Worm (Caenorhabditis elegans) whole organism, L2 larva: ENCODE measurements around the gene srx-122.

ENCODE experiments used
- F13H6.1 ChIP-seq: sonication (generic microtip); optimal IDR thresholded peaks from 2 replicates; lab custom pipeline; 2016; ENCODE audit warnings: missing genetic modification characterization, missing compliant biosample characterization
- lin-13 ChIP-seq: fragments of 150-350 bp; optimal IDR thresholded peaks from 2 replicates; lab custom pipeline; 2014; ENCODE audit warnings: missing biosample characterization, missing genetic modification reagents, missing genetic modification characterization
- lin-39 ChIP-seq: fragments of 150-350 bp; optimal IDR thresholded peaks from 2 replicates; lab custom pipeline; 2014; ENCODE audit warnings: missing biosample characterization, missing genetic modification reagents, missing genetic modification characterization
- mab-5 ChIP-seq: fragments of 150-350 bp; optimal IDR thresholded peaks from 2 replicates; lab custom pipeline; 2014; ENCODE audit warnings: missing biosample characterization, missing genetic modification characterization
- nhr-11 ChIP-seq: fragments of 150-350 bp; optimal IDR thresholded peaks from 2 replicates; lab custom pipeline; 2014; ENCODE audit warnings: missing biosample characterization, missing genetic modification characterization
- nhr-25 ChIP-seq: fragments of 150-350 bp; sonication (generic microtip); optimal IDR thresholded peaks from 3 replicates; lab custom pipeline; 2014; ENCODE audit warnings: missing biosample characterization, missing genetic modification characterization
- nhr-6 ChIP-seq: fragments of 150-350 bp; optimal IDR thresholded peaks from 2 replicates; lab custom pipeline; 2014; ENCODE audit warnings: missing biosample characterization, missing genetic modification characterization
- sem-4 ChIP-seq: fragments of 150-350 bp; optimal IDR thresholded peaks from 2 replicates; lab custom pipeline; 2014; ENCODE audit warnings: missing biosample characterization, missing genetic modification reagents, missing genetic modification characterization
- zag-1 ChIP-seq: fragments of 150-350 bp; optimal IDR thresholded peaks from 2 replicates; lab custom pipeline; 2014; ENCODE audit warnings: missing biosample characterization, missing genetic modification characterization
- ztf-11 ChIP-seq: sonication (generic microtip); optimal IDR thresholded peaks from 2 replicates; lab custom pipeline; 2017; ENCODE audit warnings: missing biosample characterization, missing genetic modification characterization

DNA sequence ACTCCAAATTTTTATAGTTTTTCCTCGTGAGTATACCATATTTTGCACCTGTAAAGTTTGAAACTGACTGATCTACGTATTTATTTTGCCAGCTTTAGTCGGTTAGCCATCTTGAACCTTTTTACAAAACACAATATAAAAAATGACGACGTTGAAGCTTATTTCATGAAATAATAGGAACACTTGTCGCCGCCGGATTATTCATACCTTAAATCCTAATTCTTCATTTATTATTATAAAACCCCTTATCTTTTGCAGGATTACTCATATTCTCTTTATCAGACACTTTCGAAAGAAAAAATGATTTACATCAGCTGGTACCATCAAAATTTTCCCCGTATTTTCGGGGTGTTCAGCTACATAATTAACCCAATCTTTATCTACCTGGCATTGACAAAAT lies 50.1 kb downstream of the srx-122 start, which contains the start of gene srj-8:
- TF ChIP-seq F13H6.1 (no peak), lin-13 (GFP tag; lab: Kevin White, UChicago) (no peak), nhr-25 (no peak), ztf-11 (tag; lab: Kevin White, UChicago) (no peak), nhr-6 (tag; lab: Kevin White, UChicago) (no peak), zag-1 (no peak), nhr-11 (tag; lab: Kevin White, UChicago) (no peak), mab-5 (tag; lab: Kevin White, UChicago) (no peak), sem-4 (no peak), lin-39 (tag; lab: Kevin White, UChicago) (no peak)
